Fruit fly (Drosophila melanogaster) Kc167 (cell line): ENCODE results near the gene FoxL1.

Source experiments
- Myc ChIP-seq: fragments of >200 bp; optimal IDR thresholded peaks from 2 replicates; lab custom pipeline; 2017; ENCODE audit warnings: missing external identifiers
- Sin3A ChIP-seq: fragments of >200 bp; optimal IDR thresholded peaks from 2 replicates; lab custom pipeline; 2018; ENCODE audit warnings: missing external identifiers
- h ChIP-seq: fragments of >200 bp; optimal IDR thresholded peaks from 3 replicates; lab custom pipeline; 2018; ENCODE audit warnings: missing external identifiers
- insv ChIP-seq: fragments of >200 bp; optimal IDR thresholded peaks from 3 replicates; lab custom pipeline; 2018; ENCODE audit warnings: missing external identifiers
- psq ChIP-seq: fragments of >200 bp; optimal IDR thresholded peaks from 2 replicates; lab custom pipeline; 2017; ENCODE audit warnings: missing external identifiers

DNA sequence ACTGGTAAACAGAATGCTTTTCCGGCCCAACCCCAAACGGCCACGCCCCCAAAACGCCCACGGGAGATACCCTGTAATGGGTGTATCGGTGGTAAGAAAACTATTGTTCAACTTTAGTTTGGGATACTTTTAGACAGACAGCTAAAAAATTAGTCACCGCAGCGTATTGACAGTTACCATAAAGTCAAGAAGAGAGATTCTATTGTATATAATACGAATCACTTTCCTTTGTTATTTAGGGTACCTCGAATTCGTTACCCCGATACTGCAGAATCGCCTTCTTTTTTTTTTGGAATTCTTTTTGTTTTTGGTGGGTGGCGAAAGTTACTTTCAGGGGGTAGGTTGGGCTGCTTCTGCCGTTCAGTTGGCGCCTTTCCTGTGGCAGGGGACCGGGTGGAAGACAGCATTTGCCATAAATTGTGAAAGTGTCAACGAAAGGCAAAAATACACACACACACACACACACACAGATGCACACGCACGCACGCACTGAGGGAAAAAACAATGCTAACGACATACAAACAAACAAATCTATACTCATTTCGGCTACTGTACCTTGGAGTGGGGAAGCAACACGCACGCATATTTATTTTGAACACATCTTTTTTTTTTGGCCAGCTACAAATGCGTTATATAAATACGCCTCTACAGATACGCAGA lies 48.2 kb upstream of the FoxL1 start:
- TF ChIP-seq Myc (lab: Kevin White, UChicago) (no peak), insv (lab: Kevin White, UChicago) (no peak), psq (lab: Kevin White, UChicago) (no peak), h (lab: Kevin White, UChicago) (no peak), Sin3A (lab: Kevin White, UChicago) (no peak)
